Worm (Caenorhabditis elegans): ENCODE results near the gene med-1.

The med-1 gene

DNA sequence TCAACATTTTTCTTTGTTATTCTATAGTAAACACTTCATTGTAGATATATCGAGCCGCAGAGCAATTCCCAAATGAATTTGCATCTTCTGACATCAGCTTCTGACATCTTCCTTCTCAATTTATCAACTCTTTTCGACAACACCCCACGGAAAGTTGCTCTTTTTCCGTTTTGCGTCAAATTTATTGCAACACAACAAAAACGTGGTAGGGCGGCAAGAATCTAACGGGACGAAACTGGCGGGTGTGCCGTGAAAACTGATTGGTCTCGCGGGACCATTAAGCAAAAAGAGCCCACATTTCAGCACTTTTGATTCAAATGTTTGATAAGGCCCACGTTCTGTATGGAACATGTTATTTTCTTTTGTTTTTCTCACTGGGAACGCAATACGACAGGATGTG, 25.7 kb upstream of the med-1 start:
- TF ChIP-seq lsy-2 (tag; optimal IDR thresholded peaks at IDR 0.05) (peak in 1 of 2 experiments; percentile 9), nhr-25 (tag; optimal IDR thresholded peaks at IDR 0.05) (no peak), ztf-4 (tag; optimal IDR thresholded peaks at IDR 0.05) (no peak), Y55F3AM.14 (GFP tag; optimal IDR thresholded peaks at IDR 0.05) (peak; percentile 27), nhr-12 (tag; optimal IDR thresholded peaks at IDR 0.05) (no peak), ztf-11 (tag; optimal IDR thresholded peaks at IDR 0.05) (no peak), zag-1 (tag; optimal IDR thresholded peaks at IDR 0.05) (peak; percentile 39), lin-11 (tag; optimal IDR thresholded peaks at IDR 0.05) (no peak), elt-1 (tag; optimal IDR thresholded peaks at IDR 0.05) (no peak), C34F6.9 (tag; optimal IDR thresholded peaks at IDR 0.05) (peak; percentile 18), unc-55 (GFP tag; optimal IDR thresholded peaks at IDR 0.05) (no peak), nhr-21 (tag; optimal IDR thresholded peaks at IDR 0.05) (no peak), nhr-10 (tag; optimal IDR thresholded peaks at IDR 0.05) (no peak), R02D3.7 (tag; optimal IDR thresholded peaks at IDR 0.05) (no peak), nhr-23 (tag; optimal IDR thresholded peaks at IDR 0.05) (no peak), sma-3 (GFP tag; optimal IDR thresholded peaks at IDR 0.05) (no peak), mab-5 (tag; optimal IDR thresholded peaks at IDR 0.05) (peak; percentile 67), unc-62 (GFP tag; optimal IDR thresholded peaks at IDR 0.05) (no peak)

DNA sequence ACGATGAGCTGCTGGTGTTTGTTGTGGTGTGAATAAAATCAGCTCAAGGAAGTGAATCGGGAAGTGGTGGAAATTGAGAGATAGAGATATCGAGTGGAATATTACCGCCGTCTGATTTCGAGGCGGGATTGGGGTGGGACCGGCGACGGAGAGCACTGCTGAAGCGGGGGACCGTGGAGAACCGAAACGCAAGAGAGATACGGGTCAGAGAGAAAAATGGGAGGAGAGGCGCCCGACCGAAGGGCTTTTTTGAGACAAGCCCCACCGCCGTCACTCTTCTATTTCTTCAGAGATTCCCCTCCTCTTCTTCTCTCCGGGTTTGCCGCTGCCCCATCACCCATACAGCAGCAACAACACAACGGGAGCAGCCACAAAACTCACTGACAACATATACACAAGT, 24.4 kb upstream of the med-1 start:
- no peak for TF ChIP-seq ceh-82 (tag; optimal IDR thresholded peaks at IDR 0.05)

DNA sequence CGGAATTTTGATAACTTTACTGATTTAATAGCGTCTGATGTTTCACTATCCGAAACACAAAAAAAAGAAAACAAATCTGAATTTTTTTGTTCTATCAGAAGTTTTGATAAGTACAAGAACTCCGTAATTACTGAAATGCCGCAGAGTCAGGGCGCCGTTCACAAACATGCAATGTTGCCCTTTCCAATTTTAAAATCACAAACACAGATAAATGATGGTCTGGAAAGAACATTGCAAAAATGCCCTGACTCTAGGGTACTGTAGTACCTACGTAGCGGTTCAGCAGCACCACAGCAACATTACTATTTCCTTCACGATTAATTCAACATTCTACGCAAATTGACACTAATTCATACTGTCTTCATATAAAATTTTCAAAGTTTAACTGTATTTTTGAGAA, 23.8 kb upstream of the med-1 start:
- no peak for TF ChIP-seq nhr-77 (tag; optimal IDR thresholded peaks at IDR 0.05)

DNA sequence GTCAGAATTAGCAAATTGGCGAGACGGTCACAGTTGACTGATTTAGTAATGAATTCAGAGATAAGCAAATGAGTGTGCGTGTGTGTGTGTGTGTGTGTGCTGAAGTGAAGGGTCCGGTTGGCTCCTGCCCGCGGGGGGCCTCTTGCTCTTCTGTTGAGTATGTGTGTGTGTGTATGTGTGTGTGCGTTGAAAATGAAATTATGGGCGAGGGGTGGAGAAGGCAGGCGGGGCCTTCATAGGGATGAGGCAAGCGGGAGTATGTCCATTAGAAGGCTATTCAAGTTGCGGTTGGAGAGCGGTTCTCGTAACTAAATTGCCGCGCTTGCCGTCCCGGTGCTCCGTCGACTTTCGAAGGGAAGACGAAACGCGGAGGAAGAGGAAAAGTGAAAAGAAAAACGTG, 23.1 kb upstream of the med-1 start:
- TF ChIP-seq fos-1 (tag; optimal IDR thresholded peaks at IDR 0.05) (no peak), F13H6.1 (tag; optimal IDR thresholded peaks at IDR 0.05) (peak; percentile 41)

DNA sequence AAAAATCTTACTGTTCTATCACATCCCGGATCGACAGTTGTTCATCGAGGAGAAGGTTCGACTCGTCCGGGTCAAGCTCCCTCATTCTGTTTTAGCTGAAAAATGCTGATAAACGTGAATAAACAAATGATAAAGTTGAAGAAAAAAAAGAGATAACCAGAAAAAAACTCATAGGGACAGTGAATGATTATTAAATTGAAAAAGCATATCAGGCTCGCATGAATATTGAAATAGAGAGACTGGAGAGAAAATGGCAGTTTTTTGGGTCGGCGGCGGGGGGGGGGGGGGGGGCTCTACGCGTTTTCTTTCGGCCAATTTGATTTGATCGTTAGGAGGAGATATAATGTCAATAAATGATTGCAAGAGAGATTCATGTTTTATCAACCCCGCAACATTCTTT, 16.5 kb upstream of the med-1 start, which contains the start of gene lin-2:
TSS of gene lin-2 (minus strand) at position 101 of the 400 bp plus-strand sequence.
- TF ChIP-seq elt-3 (tag; optimal IDR thresholded peaks at IDR 0.05): no peak
- TF ChIP-seq gmeb-1 (tag; optimal IDR thresholded peaks at IDR 0.05): no peak
- no peak for TF ChIP-seq nhr-129 (tag; optimal IDR thresholded peaks at IDR 0.05)
- TF ChIP-seq nhr-6 (tag; optimal IDR thresholded peaks at IDR 0.05): no peak
- TF ChIP-seq sem-4 (tag; optimal IDR thresholded peaks at IDR 0.05): no peak
- TF ChIP-seq peb-1 (tag; optimal IDR thresholded peaks at IDR 0.05): no peak
- TF ChIP-seq mbf-1 (tag; optimal IDR thresholded peaks at IDR 0.05): no peak
- TF ChIP-seq R02D3.7 (tag; optimal IDR thresholded peaks at IDR 0.05): no peak
- no peak for TF ChIP-seq unc-39 (tag; optimal IDR thresholded peaks at IDR 0.05)
- TF ChIP-seq zag-1 (tag; optimal IDR thresholded peaks at IDR 0.05): no peak
- TF ChIP-seq unc-62 (GFP tag; optimal IDR thresholded peaks at IDR 0.05): no peak
- TF ChIP-seq nhr-12 (tag; optimal IDR thresholded peaks at IDR 0.05): no peak
- TF ChIP-seq lsy-2 (tag; optimal IDR thresholded peaks at IDR 0.05): no peak
- no peak for TF ChIP-seq ceh-82 (tag; optimal IDR thresholded peaks at IDR 0.05)

- TF ChIP-seq mab-5 (tag; optimal IDR thresholded peaks at IDR 0.05) (no peak), zag-1 (tag; optimal IDR thresholded peaks at IDR 0.05) (no peak), nhr-129 (tag; optimal IDR thresholded peaks at IDR 0.05) (no peak), sem-4 (tag; optimal IDR thresholded peaks at IDR 0.05) (no peak), peb-1 (tag; optimal IDR thresholded peaks at IDR 0.05) (no peak), lin-13 (GFP tag; optimal IDR thresholded peaks at IDR 0.05) (no peak), ztf-11 (tag; optimal IDR thresholded peaks at IDR 0.05) (no peak), lsy-2 (tag; optimal IDR thresholded peaks at IDR 0.05) (no peak), R02D3.7 (tag; optimal IDR thresholded peaks at IDR 0.05) (no peak), nhr-11 (tag; optimal IDR thresholded peaks at IDR 0.05) (no peak), dmd-4 (tag; optimal IDR thresholded peaks at IDR 0.05) (no peak), skn-1 (tag; optimal IDR thresholded peaks at IDR 0.05) (no peak), sma-3 (GFP tag; optimal IDR thresholded peaks at IDR 0.05) (no peak), nhr-23 (tag; optimal IDR thresholded peaks at IDR 0.05) (no peak), nhr-77 (tag; optimal IDR thresholded peaks at IDR 0.05) (no peak), mdl-1 (tag; optimal IDR thresholded peaks at IDR 0.05) (no peak)
Observed at ce11 chrX:12415832-12416231, 14.6 kb upstream of the med-1 start.
